Worm (Caenorhabditis elegans): ENCODE data around the gene pals-37.

The pals-37 gene

DNA sequence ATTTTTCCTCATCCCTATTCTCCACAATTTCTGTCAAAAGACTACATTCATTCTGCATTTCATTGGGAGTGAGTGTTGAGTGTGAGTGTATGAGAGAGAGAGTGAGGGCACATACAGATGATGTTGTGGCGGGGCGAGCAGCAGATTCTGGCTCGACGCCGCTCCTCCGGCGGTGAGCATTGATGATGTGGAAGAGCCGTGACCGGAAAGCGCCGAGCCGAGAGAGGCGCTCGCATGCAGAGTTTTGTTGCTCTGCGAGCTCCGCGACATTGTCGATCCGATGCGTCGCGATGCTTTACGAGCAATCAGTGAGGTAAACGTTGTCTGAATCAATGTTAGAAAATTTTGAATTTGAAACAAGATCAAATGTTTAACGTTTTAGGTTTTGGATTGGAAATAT, 14.4 kb upstream of the pals-37 start:
- TF ChIP-seq pqm-1 (tag; optimal IDR thresholded peaks at IDR 0.05), result no peak
- TF ChIP-seq lin-38 (GFP tag; IDR thresholded peaks at IDR 0.05), result no peak
- no peak for TF ChIP-seq duxl-1 (tag; optimal IDR thresholded peaks at IDR 0.05; ENCODE audit: poor library complexity)
- peak; percentile 93 for TF ChIP-seq set-16 (GFP tag; IDR thresholded peaks at IDR 0.05)
- TF ChIP-seq ZK337.2 (GFP tag; IDR thresholded peaks at IDR 0.05), result no peak
- no peak for TF ChIP-seq D1046.2 (GFP tag; IDR thresholded peaks at IDR 0.05)
- TF ChIP-seq lim-7 (GFP tag; IDR thresholded peaks at IDR 0.05), result no peak
- TF ChIP-seq dmd-8 (GFP tag; IDR thresholded peaks at IDR 0.05), result 0 out of 2 replicates have a peak, but pooled peaks have one; percentile 38
- TF ChIP-seq dmd-6 (GFP tag; IDR thresholded peaks at IDR 0.05), result no peak
- peak; percentile 27 for TF ChIP-seq aha-1 (tag)
- peak; percentile 42; the same call in 1 of the 2 replicates for TF ChIP-seq egl-43 (GFP tag; IDR thresholded peaks at IDR 0.05)
- TF ChIP-seq ctbp-1 (GFP tag; IDR thresholded peaks at IDR 0.05), result 0 out of 2 replicates have a peak, but pooled peaks have one; percentile 14
- TF ChIP-seq F44E2.7 (GFP tag; IDR thresholded peaks at IDR 0.05), result no peak
- TF ChIP-seq R02D3.7 (tag; optimal IDR thresholded peaks at IDR 0.05), result no peak

DNA sequence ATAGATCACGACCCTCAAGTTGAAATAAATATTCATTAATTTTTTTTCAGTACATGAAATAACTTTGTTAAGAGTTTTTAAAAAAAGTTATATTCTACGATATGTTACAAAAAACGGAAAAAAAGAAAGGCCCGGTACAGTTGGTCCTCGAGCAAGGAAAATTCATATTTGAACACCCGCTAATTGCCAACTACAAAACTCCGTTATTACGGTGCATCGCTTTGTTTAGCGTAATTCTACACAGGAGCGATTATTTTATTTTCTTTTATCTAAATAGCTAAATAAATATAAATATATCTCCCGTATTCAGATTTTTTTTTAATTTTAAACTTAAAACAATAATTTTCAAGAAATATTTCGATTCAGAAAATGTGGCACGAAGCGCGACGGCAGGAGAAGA, 9.1 kb upstream of the pals-37 start, which contains the start of gene F28C1.1:
Gene F28C1.1, plus strand, starts transcription at position 365 of the 400 bp plus-strand sequence.
- TF ChIP-seq snpc-4 (tag; optimal IDR thresholded peaks at IDR 0.05), result no peak
- TF ChIP-seq nhr-102 (tag; optimal IDR thresholded peaks at IDR 0.05), result no peak
- no peak for TF ChIP-seq F26F4.8 (GFP tag; conservative IDR thresholded peaks at IDR 0.05)
- peak; percentile 93 for TF ChIP-seq T20F7.1 (GFP tag; optimal IDR thresholded peaks at IDR 0.05)
- TF ChIP-seq sdz-12 (GFP tag; optimal IDR thresholded peaks at IDR 0.05), result no peak
- no peak for TF ChIP-seq ceh-44 (GFP tag; IDR thresholded peaks at IDR 0.05)
- TF ChIP-seq hif-1 (tag; optimal IDR thresholded peaks at IDR 0.05), result no peak
- TF ChIP-seq F37D6.2 (tag; optimal IDR thresholded peaks at IDR 0.05), result no peak
- peak; percentile 92 for TF ChIP-seq Y48G9A.11 (GFP tag; IDR thresholded peaks at IDR 0.05)
- no peak for TF ChIP-seq nhr-77 (tag; optimal IDR thresholded peaks at IDR 0.05)
- TF ChIP-seq R02D3.7 (tag; optimal IDR thresholded peaks at IDR 0.05), result peak; percentile 16
- no peak for TF ChIP-seq dmd-9 (GFP tag; IDR thresholded peaks at IDR 0.05)
- no peak for TF ChIP-seq aha-1 (tag)
- TF ChIP-seq nhr-6 (tag; optimal IDR thresholded peaks at IDR 0.05), result peak; percentile 55
- no peak for TF ChIP-seq duxl-1 (tag; optimal IDR thresholded peaks at IDR 0.05; ENCODE audit: poor library complexity)
- no peak for TF ChIP-seq daf-19 (GFP tag; conservative IDR thresholded peaks at IDR 0.05)
- peak; percentile 84 for TF ChIP-seq dpl-1 (GFP tag; optimal IDR thresholded peaks at IDR 0.05)
- TF ChIP-seq ZK337.2 (GFP tag; IDR thresholded peaks at IDR 0.05), result no peak
- no peak for TF ChIP-seq F49E8.2 (tag; optimal IDR thresholded peaks at IDR 0.05; ENCODE audit: borderline replicate concordance)
- no peak for TF ChIP-seq zfp-2 (tag; optimal IDR thresholded peaks at IDR 0.05)

DNA sequence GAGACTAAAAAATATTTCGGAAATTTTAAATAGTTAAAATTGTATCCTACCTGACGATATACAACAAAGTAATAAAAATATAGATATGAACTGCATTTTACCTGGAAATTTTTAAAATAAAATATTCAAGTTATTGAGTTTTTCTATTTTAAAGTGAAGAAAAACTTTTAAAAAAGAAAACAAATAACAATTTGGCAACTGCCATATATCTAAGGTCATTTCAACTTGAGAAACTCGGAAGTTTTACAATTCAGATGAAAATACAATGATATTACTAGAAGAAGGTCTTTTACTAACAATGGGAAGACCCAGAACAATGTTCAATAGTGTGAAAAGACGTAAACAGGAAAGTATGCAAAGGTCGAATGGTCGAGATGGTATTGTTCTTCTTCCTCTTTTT, 8.6 kb upstream of the pals-37 start, which contains the start of gene C54D10.10:
Gene C54D10.10, minus strand, starts transcription at position 101 of the 400 bp plus-strand sequence.
- TF ChIP-seq skn-1 (tag; optimal IDR thresholded peaks at IDR 0.05) (no peak), ama-1 (optimal IDR thresholded peaks at IDR 0.05) (no peak), attf-4 (tag; optimal IDR thresholded peaks at IDR 0.05) (no peak), nhr-28 (tag; optimal IDR thresholded peaks at IDR 0.05) (no peak), snpc-1.2 (GFP tag; IDR thresholded peaks at IDR 0.05) (no peak), mdt-29 (GFP tag; IDR thresholded peaks at IDR 0.05) (no peak), lin-38 (GFP tag; IDR thresholded peaks at IDR 0.05) (no peak), lir-3 (tag; optimal IDR thresholded peaks at IDR 0.05) (no peak), Y105C5A.15 (GFP tag; IDR thresholded peaks at IDR 0.05) (no peak), fos-1 (tag; optimal IDR thresholded peaks at IDR 0.05) (no peak), zag-1 (tag; optimal IDR thresholded peaks at IDR 0.05) (no peak)
